Worm (Caenorhabditis elegans) whole organism, early embryonic: ENCODE results near the gene str-244.
"Not testable (repeated sequence)": the region's sequence is repeated elsewhere in the genome, so short reads cannot be mapped to it uniquely, and the experiment has no call there.

Source experiments
- B0310.2 ChIP-seq: sonication (generic microtip); optimal IDR thresholded peaks from 2 replicates; lab custom pipeline; 2016; ENCODE audit warnings: mild to moderate bottlenecking, missing genetic modification characterization, missing compliant biosample characterization
- F13C5.2 ChIP-seq: sonication (generic microtip); optimal IDR thresholded peaks from 2 replicates; lab custom pipeline; 2017; ENCODE audit warnings: mild to moderate bottlenecking, missing genetic modification characterization, inconsistent platforms, missing compliant biosample characterization
- aly-1 ChIP-seq: sonication (generic microtip); optimal IDR thresholded peaks from 2 replicates; lab custom pipeline; 2016; ENCODE audit warnings: missing genetic modification characterization, missing compliant biosample characterization
- ama-1 ChIP-seq: fragments of 150-350 bp; optimal IDR thresholded peaks from 2 replicates; lab custom pipeline; 2014
- ceh-13 ChIP-seq: fragments of 200-800 bp; sonication (Bioruptor generic); optimal IDR thresholded peaks from 2 replicates; lab custom pipeline; 2018; ENCODE audit warnings: mild to moderate bottlenecking, missing genetic modification characterization, missing compliant biosample characterization
- ceh-36 ChIP-seq: sonication (generic microtip); optimal IDR thresholded peaks from 2 replicates; lab custom pipeline; 2016; ENCODE audit warnings: missing genetic modification characterization, inconsistent platforms, missing compliant biosample characterization
- ets-7 ChIP-seq: sonication (generic microtip); optimal IDR thresholded peaks from 2 replicates; lab custom pipeline; 2016; ENCODE audit warnings: missing genotype, missing genetic modification characterization, missing compliant biosample characterization
- flt-1 ChIP-seq: fragments of 200-800 bp; sonication (Bioruptor generic); IDR thresholded peaks from 2 replicates; pipeline ENCODE4 v1.3.6; 2022; ENCODE audit warnings: missing genetic modification characterization, missing compliant biosample characterization
- hmbx-1 ChIP-seq: sonication (generic microtip); optimal IDR thresholded peaks from 2 replicates; lab custom pipeline; 2016; ENCODE audit warnings: mild to moderate bottlenecking, missing genetic modification characterization, missing compliant biosample characterization
- scrt-1 ChIP-seq: fragments of 200-800 bp; sonication (Bioruptor generic); IDR thresholded peaks from 2 replicates; pipeline ENCODE4 v1.3.6; 2022; ENCODE audit warnings: missing genetic modification characterization, missing compliant biosample characterization
- tbx-11 ChIP-seq: fragments of 200-800 bp; sonication (Bioruptor generic); IDR thresholded peaks from 2 replicates; pipeline ENCODE4 v1.3.6; 2022; ENCODE audit warnings: missing genetic modification characterization, missing compliant biosample characterization
- tbx-37 ChIP-seq: fragments of 200-800 bp; sonication (Bioruptor generic); conservative IDR thresholded peaks from 2 replicates; pipeline ENCODE4 v1.3.6; 2022; ENCODE audit warnings: missing genetic modification reagents, missing genetic modification characterization, missing compliant biosample characterization
- tra-4 ChIP-seq: sonication (generic microtip); optimal IDR thresholded peaks from 2 replicates; lab custom pipeline; 2017; ENCODE audit warnings: missing genetic modification characterization, missing compliant biosample characterization

DNA sequence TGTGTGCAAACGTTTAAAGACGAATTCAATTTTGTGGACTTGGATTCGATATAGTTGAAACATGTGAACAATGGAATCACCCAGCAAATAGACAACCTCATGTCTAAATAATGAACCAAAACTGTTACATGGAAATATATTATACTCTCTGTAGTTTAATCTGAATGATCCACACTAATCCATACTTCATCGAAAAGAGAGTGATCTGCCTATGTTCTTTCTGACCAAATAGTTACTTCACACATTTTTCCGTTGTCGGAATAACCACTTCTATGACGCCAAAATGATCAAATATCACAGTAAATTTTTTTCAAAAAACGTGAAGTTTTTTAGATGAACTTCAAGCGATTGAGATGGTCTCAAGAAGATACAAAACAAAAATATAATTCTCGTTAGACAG, 43.2 kb upstream of the str-244 start, which contains the start of gene Y73C8C.4:
- TF ChIP-seq B0310.2; ama-1 (lab: Kevin White, UChicago); tbx-11 (GFP tag; lab: Robert Waterston, UW); scrt-1 (GFP tag; lab: Robert Waterston, UW); ets-7 (tag; lab: Kevin White, UChicago); tra-4 (tag; lab: Kevin White, UChicago); tbx-37 (GFP tag; lab: Robert Waterston, UW); aly-1; F13C5.2 (tag; lab: Kevin White, UChicago); ceh-36 (tag; lab: Kevin White, UChicago); ceh-13; flt-1 (GFP tag; lab: Robert Waterston, UW); hmbx-1: not testable (repeated sequence)
